Worm (Caenorhabditis elegans): ENCODE measurements around the gene ZK686.1.
A peak's percentile ranks its signal among the peaks of the same experiment; 100 is the strongest.

The ZK686.1 gene

DNA sequence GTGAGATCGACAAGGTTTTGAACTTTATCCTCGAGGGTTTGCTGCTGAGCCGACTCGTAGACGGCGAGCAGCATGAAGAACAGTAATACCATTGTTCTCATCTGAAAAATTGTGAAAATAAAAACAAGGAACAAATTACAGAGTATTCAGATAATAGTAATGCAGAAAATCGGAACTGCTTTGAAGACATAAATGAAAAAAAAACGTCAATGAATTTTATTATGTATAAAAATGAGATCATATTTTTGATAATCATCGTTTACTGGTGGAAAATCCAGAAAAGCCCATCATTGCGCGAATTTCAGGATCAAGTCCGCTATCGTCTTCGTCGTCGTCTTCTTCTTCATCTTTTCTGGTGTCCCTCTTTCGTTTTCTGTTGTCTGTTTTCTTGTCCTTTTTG lies 4.0 kb upstream of the ZK686.1 start, which contains the start of gene ZK686.3:
ZK686.3 (minus strand) TSS at position 101 of the 400 bp plus-strand sequence.
- TF ChIP-seq ama-1 (optimal IDR thresholded peaks at IDR 0.05) (peak; percentile 38), ztf-11 (tag; optimal IDR thresholded peaks at IDR 0.05) (no peak)

DNA sequence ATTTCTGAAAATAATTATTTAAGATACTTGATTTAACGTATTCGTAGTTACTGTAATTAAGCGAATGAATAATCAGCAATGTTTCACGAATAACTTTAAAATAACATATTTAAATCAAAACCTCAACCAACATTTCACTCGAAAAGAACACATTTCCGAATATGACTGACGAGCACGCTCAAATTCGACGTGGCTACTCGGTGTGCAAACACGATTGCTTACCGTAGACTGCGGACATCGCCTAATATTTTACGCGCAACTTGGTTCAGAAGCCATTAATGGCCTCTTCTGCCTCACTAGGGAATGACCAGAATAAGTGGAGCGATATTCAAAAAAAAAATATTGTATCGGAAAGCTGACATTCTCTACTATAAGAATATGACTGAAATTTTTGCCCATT lies 3.0 kb upstream of the ZK686.1 start, which contains the start of gene snu-23:
snu-23 (minus strand) TSS at position 156 of the 400 bp plus-strand sequence.
- TF ChIP-seq R02D3.7 (tag; optimal IDR thresholded peaks at IDR 0.05) = no peak
- no peak for TF ChIP-seq nhr-25 (tag; optimal IDR thresholded peaks at IDR 0.05)
- no peak for TF ChIP-seq ceh-9 (tag; optimal IDR thresholded peaks at IDR 0.05)
- TF ChIP-seq hmg-11 (tag; optimal IDR thresholded peaks at IDR 0.05) = peak; percentile 7
- no peak for TF ChIP-seq snpc-4 (tag; optimal IDR thresholded peaks at IDR 0.05)
- TF ChIP-seq tbx-2 (tag; optimal IDR thresholded peaks at IDR 0.05) = no peak
- TF ChIP-seq pha-4 (tag; optimal IDR thresholded peaks at IDR 0.05) = peak; percentile 26
- no peak for TF ChIP-seq nhr-67 (tag; optimal IDR thresholded peaks at IDR 0.05)
- TF ChIP-seq nfya-1 (tag; optimal IDR thresholded peaks at IDR 0.05; ENCODE audit: insufficient read depth) = peak; percentile 74
- TF ChIP-seq fkh-2 (tag; optimal IDR thresholded peaks at IDR 0.05) = no peak
- TF ChIP-seq skn-1 (tag; optimal IDR thresholded peaks at IDR 0.05) = no peak
- no peak for TF ChIP-seq elt-3 (tag; optimal IDR thresholded peaks at IDR 0.05)
- no peak for TF ChIP-seq unc-39 (tag; optimal IDR thresholded peaks at IDR 0.05)
- no peak for TF ChIP-seq egl-27 (tag; optimal IDR thresholded peaks at IDR 0.05)
- TF ChIP-seq lin-15B (tag; optimal IDR thresholded peaks at IDR 0.05) = peak; percentile 30
- TF ChIP-seq fos-1 (tag; optimal IDR thresholded peaks at IDR 0.05) = no peak
- TF ChIP-seq ceh-28 (tag; optimal IDR thresholded peaks at IDR 0.05) = no peak
- TF ChIP-seq elt-2 (tag; optimal IDR thresholded peaks at IDR 0.05) = no peak
- peak; percentile 27 for TF ChIP-seq lin-39 (tag; optimal IDR thresholded peaks at IDR 0.05)

DNA sequence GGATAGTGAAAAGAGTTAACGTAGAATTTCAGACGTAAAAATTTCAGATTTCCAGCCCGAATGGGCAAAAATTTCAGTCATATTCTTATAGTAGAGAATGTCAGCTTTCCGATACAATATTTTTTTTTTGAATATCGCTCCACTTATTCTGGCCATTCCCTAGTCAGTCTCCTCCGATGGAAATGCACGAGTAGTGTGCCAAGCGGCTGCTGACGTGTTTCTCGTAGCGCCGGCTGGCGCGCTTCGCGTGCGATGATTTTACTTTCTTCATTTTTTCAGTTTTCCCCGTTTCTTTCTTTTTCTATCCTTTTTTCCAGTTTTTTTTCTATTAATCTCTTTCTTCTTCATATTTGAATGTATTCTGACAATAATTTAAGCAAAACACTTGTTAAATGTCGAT lies 1.9 kb upstream of the ZK686.1 start:
- peak; percentile 20 for TF ChIP-seq snpc-4 (tag; optimal IDR thresholded peaks at IDR 0.05)
- TF ChIP-seq hmg-11 (tag; optimal IDR thresholded peaks at IDR 0.05) = peak; percentile 42
- TF ChIP-seq pha-4 (tag; optimal IDR thresholded peaks at IDR 0.05) = peak; percentile 37
- TF ChIP-seq nhr-25 (tag; optimal IDR thresholded peaks at IDR 0.05) = peak; percentile 8
- TF ChIP-seq nhr-23 (tag; optimal IDR thresholded peaks at IDR 0.05) = peak; percentile 23
- peak; percentile 37 for TF ChIP-seq R02D3.7 (tag; optimal IDR thresholded peaks at IDR 0.05)
- TF ChIP-seq lsy-12 (tag; optimal IDR thresholded peaks at IDR 0.05) = peak; percentile 50
- peak; percentile 70 for TF ChIP-seq lin-15B (tag; optimal IDR thresholded peaks at IDR 0.05)
- peak; percentile 26 for TF ChIP-seq elt-2 (tag; optimal IDR thresholded peaks at IDR 0.05)
- peak; percentile 61 for TF ChIP-seq nfya-1 (tag; optimal IDR thresholded peaks at IDR 0.05; ENCODE audit: insufficient read depth)

DNA sequence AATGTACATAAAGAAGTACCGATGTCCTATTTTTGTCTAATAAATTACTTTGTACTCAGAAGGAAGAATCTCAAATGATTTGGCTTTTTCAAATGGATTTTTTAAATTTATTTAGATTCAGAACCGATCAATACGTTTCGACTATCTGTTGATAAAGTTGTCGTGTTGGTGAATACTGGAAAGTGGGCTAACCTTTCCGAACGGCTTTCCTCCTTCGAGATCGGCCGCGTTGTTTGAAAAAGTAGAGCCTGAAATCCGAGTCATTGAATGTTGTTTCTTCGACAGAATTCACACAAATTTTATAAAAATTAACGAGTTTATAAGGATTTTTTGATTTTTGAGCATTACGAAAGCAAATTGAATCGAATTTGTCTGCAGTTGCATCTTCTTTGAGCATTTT lies 857 bp downstream of the ZK686.1 start:
- TF ChIP-seq lin-39 (tag; optimal IDR thresholded peaks at IDR 0.05) = no peak
- TF ChIP-seq mdl-1 (tag; optimal IDR thresholded peaks at IDR 0.05) = no peak
- no peak for TF ChIP-seq nhr-77 (tag; optimal IDR thresholded peaks at IDR 0.05)
- no peak for TF ChIP-seq egl-27 (tag; optimal IDR thresholded peaks at IDR 0.05)
- no peak for TF ChIP-seq fkh-2 (tag; optimal IDR thresholded peaks at IDR 0.05)
- TF ChIP-seq pha-4 (tag; optimal IDR thresholded peaks at IDR 0.05) = no peak
- TF ChIP-seq R02D3.7 (tag; optimal IDR thresholded peaks at IDR 0.05) = no peak
- no peak for TF ChIP-seq eor-1 (tag; optimal IDR thresholded peaks at IDR 0.05)
- TF ChIP-seq unc-39 (tag; optimal IDR thresholded peaks at IDR 0.05) = no peak
- no peak for TF ChIP-seq nhr-11 (tag; optimal IDR thresholded peaks at IDR 0.05)
- TF ChIP-seq unc-62 (GFP tag; optimal IDR thresholded peaks at IDR 0.05) = no peak
- TF ChIP-seq fos-1 (tag; optimal IDR thresholded peaks at IDR 0.05) = no peak

DNA sequence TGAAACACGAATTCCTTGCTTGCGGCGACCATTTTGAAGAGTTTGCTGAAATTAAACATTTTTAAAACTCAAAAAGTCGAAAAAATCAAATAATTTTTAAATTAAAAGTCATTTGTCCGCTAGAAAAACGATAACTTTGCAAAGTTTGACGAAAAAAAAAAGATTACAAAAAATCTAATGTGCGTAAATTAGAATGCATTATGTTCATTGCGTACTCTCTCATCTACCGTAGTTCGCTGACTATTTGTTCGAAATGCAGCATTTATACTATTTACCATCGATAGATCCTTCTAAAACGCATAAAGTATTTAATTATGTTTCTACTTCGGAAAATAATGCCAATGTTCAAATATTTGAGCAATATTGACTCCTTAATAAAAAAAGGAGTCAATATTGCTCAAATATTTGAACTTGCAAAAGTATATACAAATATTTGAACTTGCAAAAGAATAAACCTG lies 3.1 kb downstream of the ZK686.1 start, which contains the start of gene bath-15:
bath-15 (minus strand) TSS at position 51 of the 458 bp plus-strand sequence.
- TF ChIP-seq snpc-4 (tag; optimal IDR thresholded peaks at IDR 0.05) (no peak), elt-1 (tag; optimal IDR thresholded peaks at IDR 0.05) (no peak), pha-4 (tag; optimal IDR thresholded peaks at IDR 0.05) (peak; percentile 66), ztf-11 (tag; optimal IDR thresholded peaks at IDR 0.05) (no peak)

DNA sequence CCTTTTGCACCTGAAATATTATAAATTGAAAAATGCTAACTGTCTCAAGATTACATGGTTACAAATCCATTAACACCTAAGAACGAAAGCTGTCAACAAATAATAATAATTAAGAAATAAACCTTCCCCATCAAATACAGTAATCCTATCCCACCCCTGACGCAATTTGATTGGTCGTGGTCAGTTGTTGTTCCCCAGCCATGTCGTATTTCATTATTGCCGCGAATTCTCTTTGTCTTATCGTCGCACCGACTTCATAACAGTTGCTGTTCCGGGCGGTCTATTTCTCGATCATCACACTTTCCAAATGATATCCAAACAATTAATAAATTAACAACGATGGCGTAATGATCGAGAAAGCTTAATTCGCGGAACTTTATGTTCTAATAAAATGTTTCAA lies 5.6 kb downstream of the ZK686.1 start:
- no peak for TF ChIP-seq ceh-16 (tag; optimal IDR thresholded peaks at IDR 0.05)
- TF ChIP-seq jun-1 (tag; optimal IDR thresholded peaks at IDR 0.05) = no peak
- TF ChIP-seq egl-5 (tag; optimal IDR thresholded peaks at IDR 0.05) = peak; percentile 31
- peak; percentile 96 for TF ChIP-seq nfya-1 (tag; optimal IDR thresholded peaks at IDR 0.05; ENCODE audit: insufficient read depth)
- TF ChIP-seq unc-62 (GFP tag; optimal IDR thresholded peaks at IDR 0.05) = no peak
